Fruit fly (Drosophila melanogaster) whole organism, adult: ENCODE data around the gene Os-C.

ENCODE experiments used
- CG14711 ChIP-seq: fragments of 200-800 bp; sonication (Bioruptor generic); optimal IDR thresholded peaks from 2 replicates; lab custom pipeline; 2018; ENCODE audit warnings: missing biosample characterization, mild to moderate bottlenecking, missing genetic modification characterization, moderate library complexity
- CG1620 ChIP-seq: fragments of 200-800 bp; sonication (Bioruptor generic); optimal IDR thresholded peaks from 2 replicates; lab custom pipeline; 2016; ENCODE audit warnings: missing biosample characterization, missing genetic modification characterization
- CG33017 ChIP-seq: fragments of 200-800 bp; sonication (Bioruptor generic); optimal IDR thresholded peaks from 2 replicates; lab custom pipeline; 2018; ENCODE audit warnings: missing biosample characterization, mild to moderate bottlenecking, missing genetic modification characterization, moderate library complexity
- CG5204 ChIP-seq: fragments of 200-800 bp; sonication (Bioruptor generic); optimal IDR thresholded peaks from 2 replicates; lab custom pipeline; 2016; ENCODE audit warnings: missing biosample characterization, missing genetic modification characterization
- CG7101 ChIP-seq: fragments of 200-800 bp; sonication (Bioruptor generic); optimal IDR thresholded peaks from 2 replicates; lab custom pipeline; 2018; ENCODE audit warnings: missing biosample characterization, mild to moderate bottlenecking, missing genetic modification characterization, moderate library complexity
- Clk ChIP-seq: fragments of 200-800 bp; sonication (Bioruptor generic); optimal IDR thresholded peaks from 2 replicates; lab custom pipeline; 2017; ENCODE audit warnings: missing biosample characterization, missing genetic modification characterization
- Crg-1 ChIP-seq: fragments of 200-800 bp; sonication (Bioruptor generic); optimal IDR thresholded peaks from 2 replicates; lab custom pipeline; 2016; ENCODE audit warnings: missing biosample characterization, missing genetic modification characterization
- Mnt ChIP-seq: fragments of 200-800 bp; sonication (Bioruptor generic); optimal IDR thresholded peaks from 2 replicates; lab custom pipeline; 2016; ENCODE audit warnings: missing biosample characterization, mild to moderate bottlenecking, missing genetic modification characterization
- bab1 ChIP-seq: fragments of 200-800 bp; sonication (Bioruptor generic); optimal IDR thresholded peaks from 3 replicates; lab custom pipeline; 2019; ENCODE audit warnings: missing biosample characterization, mild to moderate bottlenecking, missing genetic modification characterization, moderate library complexity
- cic ChIP-seq: fragments of 200-800 bp; sonication (Bioruptor generic); optimal IDR thresholded peaks from 2 replicates; lab custom pipeline; 2017; ENCODE audit warnings: missing biosample characterization, mild to moderate bottlenecking, missing genetic modification characterization, moderate library complexity
- kay ChIP-seq: fragments of 200-800 bp; sonication (Bioruptor generic); peaks from one replicate; lab custom pipeline; 2016; ENCODE audit warnings: missing biosample characterization, missing genetic modification characterization, borderline replicate concordance
- pad ChIP-seq: fragments of 200-800 bp; sonication (Bioruptor generic); optimal IDR thresholded peaks from 3 replicates; lab custom pipeline; 2017; ENCODE audit warnings: missing biosample characterization, missing genetic modification characterization, mild to moderate bottlenecking, moderate library complexity, missing genetic modification reagents
- tj ChIP-seq: fragments of 200-800 bp; sonication (Bioruptor generic); optimal IDR thresholded peaks from 3 replicates; lab custom pipeline; 2017; ENCODE audit warnings: missing biosample characterization, mild to moderate bottlenecking, missing genetic modification characterization, moderate library complexity
- toe ChIP-seq: fragments of 200-800 bp; sonication (Bioruptor generic); optimal IDR thresholded peaks from 2 replicates; lab custom pipeline; 2016; ENCODE audit warnings: missing biosample characterization, missing genetic modification characterization

DNA sequence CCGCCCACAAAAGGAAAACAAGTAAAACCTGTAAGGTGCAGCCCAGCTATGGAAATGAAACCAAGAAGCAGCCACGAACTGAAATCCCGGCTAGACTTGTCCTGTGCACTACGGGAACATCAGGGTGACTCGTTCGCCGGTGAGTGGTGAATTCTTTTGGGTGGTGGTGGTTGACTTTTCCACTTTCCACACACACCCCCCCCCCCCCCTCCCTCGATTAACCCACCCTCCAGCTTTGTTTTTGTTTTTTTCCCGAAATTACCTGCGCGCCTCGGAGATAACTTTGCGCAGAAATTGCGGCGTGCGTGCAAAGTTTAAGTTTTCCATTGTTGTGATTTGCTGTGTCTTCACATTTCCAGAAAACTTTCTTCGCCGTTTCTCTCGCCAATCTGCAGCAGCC is 47.8 kb downstream of the Os-C start:
- no peak for TF ChIP-seq toe (GFP tag; lab: Kevin White, UChicago)
- TF ChIP-seq tj (GFP tag; lab: Kevin White, UChicago) = no peak
- TF ChIP-seq cic = no peak
- no peak for TF ChIP-seq CG14711
- TF ChIP-seq Crg-1 (GFP tag; lab: Kevin White, UChicago) = no peak
- no peak for TF ChIP-seq kay (GFP tag; lab: Kevin White, UChicago)
- TF ChIP-seq CG33017 (tag; lab: Kevin White, UChicago) = no peak
- TF ChIP-seq CG1620 (GFP tag; lab: Kevin White, UChicago) = no peak
- TF ChIP-seq CG7101 (tag; lab: Kevin White, UChicago) = no peak
- no peak for TF ChIP-seq pad (GFP tag; lab: Kevin White, UChicago)
- no peak for TF ChIP-seq CG5204
- TF ChIP-seq Clk (GFP tag; lab: Kevin White, UChicago) = no peak
- no peak for TF ChIP-seq bab1
- no peak for TF ChIP-seq Mnt (GFP tag; lab: Kevin White, UChicago)
